Worm (Caenorhabditis elegans) whole organism, L2 larva: ENCODE results near the gene B0303.11.

Source experiments
- C34F6.9 ChIP-seq: fragments of 150-350 bp; optimal IDR thresholded peaks from 2 replicates; lab custom pipeline; 2014; ENCODE audit warnings: missing biosample characterization, missing genetic modification characterization
- R02D3.7 ChIP-seq: fragments of 150-350 bp; optimal IDR thresholded peaks from 2 replicates; lab custom pipeline; 2014; ENCODE audit warnings: missing biosample characterization, missing genetic modification characterization
- dmd-4 ChIP-seq: sonication (generic microtip); optimal IDR thresholded peaks from 2 replicates; lab custom pipeline; 2017; ENCODE audit warnings: missing biosample characterization, missing genetic modification characterization
- lin-13 ChIP-seq: fragments of 150-350 bp; optimal IDR thresholded peaks from 2 replicates; lab custom pipeline; 2014; ENCODE audit warnings: missing biosample characterization, missing genetic modification reagents, missing genetic modification characterization
- nhr-11 ChIP-seq: fragments of 150-350 bp; optimal IDR thresholded peaks from 2 replicates; lab custom pipeline; 2014; ENCODE audit warnings: missing biosample characterization, missing genetic modification characterization
- nhr-12 ChIP-seq: fragments of 150-350 bp; optimal IDR thresholded peaks from 2 replicates; lab custom pipeline; 2014; ENCODE audit warnings: missing biosample characterization, missing genetic modification characterization
- nhr-129 ChIP-seq: fragments of 150-350 bp; optimal IDR thresholded peaks from 2 replicates; lab custom pipeline; 2014; ENCODE audit warnings: missing biosample characterization, missing genetic modification characterization
- nhr-23 ChIP-seq: fragments of 150-350 bp; optimal IDR thresholded peaks from 2 replicates; lab custom pipeline; 2014; ENCODE audit warnings: missing biosample characterization, missing genetic modification reagents, missing genetic modification characterization
- nhr-6 ChIP-seq: fragments of 150-350 bp; optimal IDR thresholded peaks from 2 replicates; lab custom pipeline; 2014; ENCODE audit warnings: missing biosample characterization, missing genetic modification characterization
- snpc-4 ChIP-seq: fragments of 150-350 bp; optimal IDR thresholded peaks from 2 replicates; lab custom pipeline; 2014; ENCODE audit warnings: missing biosample characterization, missing genetic modification characterization
- unc-62 ChIP-seq: fragments of 150-350 bp; optimal IDR thresholded peaks from 2 replicates; lab custom pipeline; 2014; ENCODE audit warnings: missing biosample characterization, missing genetic modification reagents, missing genetic modification characterization
- ztf-11 ChIP-seq: sonication (generic microtip); optimal IDR thresholded peaks from 2 replicates; lab custom pipeline; 2017; ENCODE audit warnings: missing biosample characterization, missing genetic modification characterization
- ztf-4 ChIP-seq: fragments of 150-350 bp; optimal IDR thresholded peaks from 2 replicates; lab custom pipeline; 2014; ENCODE audit warnings: missing biosample characterization, missing genetic modification characterization

- TF ChIP-seq nhr-23 (tag; lab: Kevin White, UChicago) (no peak), dmd-4 (no peak), unc-62 (no peak), lin-13 (GFP tag; lab: Kevin White, UChicago) (no peak), nhr-129 (tag; lab: Kevin White, UChicago) (peak; percentile 73), nhr-12 (tag; lab: Kevin White, UChicago) (no peak), snpc-4 (tag; lab: Kevin White, UChicago) (no peak), nhr-6 (tag; lab: Kevin White, UChicago) (no peak), ztf-11 (tag; lab: Kevin White, UChicago) (no peak), ztf-4 (no peak), nhr-11 (tag; lab: Kevin White, UChicago) (no peak), R02D3.7 (tag; lab: Kevin White, UChicago) (no peak), C34F6.9 (no peak)
Measured at ce11 chrIII:8653875-8654386, 56.3 kb downstream of the B0303.11 start, which contains the start of gene F22B7.9.
